Worm (Caenorhabditis elegans): ENCODE data around the gene EEED8.15.

Gene EEED8.15

DNA sequence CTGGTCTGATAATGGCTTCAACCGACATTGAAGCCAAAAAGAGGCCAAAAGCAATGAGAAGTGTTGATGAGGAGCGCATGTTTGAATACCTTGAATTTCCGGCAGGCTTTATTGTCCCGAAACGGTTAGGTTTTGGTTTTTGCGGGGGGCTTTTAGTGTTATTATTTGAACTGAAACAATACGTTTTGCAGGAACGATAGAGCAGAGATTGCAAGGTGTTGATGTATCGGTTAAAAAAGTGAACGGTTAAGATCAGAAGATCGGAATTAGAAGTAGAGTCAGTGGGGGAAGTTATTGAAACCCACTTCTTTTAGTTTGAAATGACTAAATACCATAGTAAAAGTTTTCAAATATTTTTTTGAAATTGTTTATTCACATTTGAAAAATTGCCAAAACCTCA lies 11.5 kb upstream of the EEED8.15 start, which contains the start of gene clec-141:
Gene clec-141, minus strand, starts transcription at position 101 of the 400 bp plus-strand sequence.
- TF ChIP-seq blmp-1 (tag; optimal IDR thresholded peaks at IDR 0.05) (no peak), mls-2 (tag; optimal IDR thresholded peaks at IDR 0.05) (no peak), flh-1 (GFP tag; optimal IDR thresholded peaks at IDR 0.05) (no peak), lin-13 (tag; optimal IDR thresholded peaks at IDR 0.05) (no peak), zip-8 (tag; optimal IDR thresholded peaks at IDR 0.05) (no peak), ces-1 (GFP tag; optimal IDR thresholded peaks at IDR 0.05) (no peak)

DNA sequence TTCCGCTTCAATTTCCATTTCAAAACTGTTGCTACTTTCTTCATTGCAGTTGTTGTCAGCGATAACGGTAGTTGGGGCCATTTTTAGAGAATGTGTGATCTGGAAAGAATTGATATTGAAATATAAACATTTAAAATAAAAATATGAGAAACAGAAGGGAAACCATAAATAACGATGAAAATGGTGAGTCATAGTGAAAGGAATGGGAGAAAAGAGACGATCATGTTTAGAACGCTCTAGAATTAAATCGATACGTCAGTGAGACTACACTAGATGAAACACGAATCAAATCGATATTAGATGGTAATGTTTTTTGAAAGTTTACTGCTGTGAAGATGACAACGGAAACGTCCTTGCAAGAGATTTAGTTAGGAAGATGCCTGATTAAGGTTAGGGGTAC lies 10.1 kb upstream of the EEED8.15 start, which contains the start of the genes EEED8.12 and EEED8.4:
Gene EEED8.12, minus strand, starts transcription at position 101 of the 400 bp plus-strand sequence.
Gene EEED8.4, plus strand, starts transcription at position 396 of the 400 bp plus-strand sequence.
- TF ChIP-seq ceh-39 (tag; optimal IDR thresholded peaks at IDR 0.05) (no peak), nhr-28 (tag; optimal IDR thresholded peaks at IDR 0.05) (no peak), pha-4 (tag; optimal IDR thresholded peaks at IDR 0.05) (no peak), unc-120 (tag; optimal IDR thresholded peaks at IDR 0.05; ENCODE audit: poor library complexity, severe bottlenecking) (no peak), nhr-2 (tag; optimal IDR thresholded peaks at IDR 0.05) (no peak), unc-39 (tag; optimal IDR thresholded peaks at IDR 0.05) (no peak), sem-2 (GFP tag; optimal IDR thresholded peaks at IDR 0.05) (no peak), nhr-237 (tag; optimal IDR thresholded peaks at IDR 0.05) (no peak), drap-1 (GFP tag; optimal IDR thresholded peaks at IDR 0.05) (no peak), unc-62 (GFP tag; optimal IDR thresholded peaks at IDR 0.05) (no peak), nhr-76 (tag; optimal IDR thresholded peaks at IDR 0.05) (no peak), mls-2 (tag; optimal IDR thresholded peaks at IDR 0.05) (no peak), tbx-8 (GFP tag; optimal IDR thresholded peaks at IDR 0.05) (no peak), ham-2 (GFP tag; optimal IDR thresholded peaks at IDR 0.05) (no peak), mep-1 (tag; optimal IDR thresholded peaks at IDR 0.05) (no peak), hlh-1 (tag; optimal IDR thresholded peaks at IDR 0.05) (no peak), ceh-83 (GFP tag; optimal IDR thresholded peaks at IDR 0.05) (no peak)

DNA sequence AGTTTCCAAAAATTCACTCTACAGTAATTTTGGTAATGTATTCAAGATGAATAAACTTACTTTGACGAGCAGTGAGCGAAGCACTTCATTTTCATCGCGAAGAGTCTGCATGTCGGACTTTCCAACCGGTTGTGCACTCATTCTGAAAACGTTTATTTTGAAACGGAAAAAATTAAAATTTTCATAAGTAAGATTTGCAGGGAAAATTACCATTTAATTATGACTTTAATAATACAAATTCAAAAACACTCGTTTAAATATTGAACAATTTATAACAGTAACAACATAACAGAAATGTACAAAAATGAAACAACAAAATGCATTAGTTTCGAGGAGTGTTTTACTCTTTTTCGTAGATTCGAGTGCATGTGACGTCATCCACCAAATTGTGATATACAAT lies 6.6 kb upstream of the EEED8.15 start, which contains the start of the genes EEED8.13 and EEED8.18:
Gene EEED8.13, minus strand, starts transcription at position 101 of the 400 bp plus-strand sequence.
Gene EEED8.18, minus strand, starts transcription at position 144 of the 400 bp plus-strand sequence.
- TF ChIP-seq unc-39 (tag; optimal IDR thresholded peaks at IDR 0.05) (no peak), zip-8 (tag; optimal IDR thresholded peaks at IDR 0.05) (peak; percentile 32), nhr-237 (tag; optimal IDR thresholded peaks at IDR 0.05) (no peak), lin-13 (tag; optimal IDR thresholded peaks at IDR 0.05) (no peak)

- TF ChIP-seq nhr-237 (tag; optimal IDR thresholded peaks at IDR 0.05) (no peak), elt-3 (tag; optimal IDR thresholded peaks at IDR 0.05) (no peak), lin-13 (tag; optimal IDR thresholded peaks at IDR 0.05) (no peak), cnd-1 (tag; optimal IDR thresholded peaks at IDR 0.05) (no peak), drap-1 (GFP tag; optimal IDR thresholded peaks at IDR 0.05) (no peak)
Observed at ce11 chrII:5414040-5414439, 5.0 kb upstream of the EEED8.15 start, which contains the start of the genes EEED8.14 and EEED8.3. Gene EEED8.14, minus strand, starts transcription at chrII:5414052. Gene EEED8.3, plus strand, starts transcription at chrII:5414276.

ce11 chrII:5416204-5416764 lies 2.7 kb upstream of the EEED8.15 start, which contains the start of gene EEED8.2:
Gene EEED8.2, plus strand, starts transcription at chrII:5416714.
- TF ChIP-seq mab-5 (tag; optimal IDR thresholded peaks at IDR 0.05) (peak; percentile 64), nhr-76 (tag; optimal IDR thresholded peaks at IDR 0.05) (no peak), nhr-2 (tag; optimal IDR thresholded peaks at IDR 0.05) (peak; percentile 14), pha-4 (tag; optimal IDR thresholded peaks at IDR 0.05) (peak; percentile 18), unc-62 (GFP tag; optimal IDR thresholded peaks at IDR 0.05) (peak; percentile 92)

DNA sequence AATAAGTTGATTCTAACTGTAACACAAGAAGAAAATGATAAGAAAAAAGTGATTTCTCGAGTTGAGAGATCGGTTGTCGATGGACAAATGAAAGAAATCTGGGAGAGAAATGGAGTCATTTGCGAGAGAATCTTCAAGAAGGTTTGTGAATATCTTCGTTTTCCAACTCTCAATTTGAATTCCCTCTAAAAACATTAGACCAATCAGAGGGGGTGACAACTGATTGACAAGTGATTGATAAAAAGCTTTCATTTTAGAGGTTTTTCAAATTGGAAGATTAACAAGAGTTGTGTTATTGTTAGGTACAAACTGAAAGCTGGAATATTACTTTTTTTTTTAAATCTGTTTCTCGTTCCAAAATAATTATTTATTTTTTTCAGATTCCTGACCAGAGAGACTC lies 1.1 kb upstream of the EEED8.15 start:
- TF ChIP-seq hlh-1 (tag; optimal IDR thresholded peaks at IDR 0.05) (no peak), mls-2 (tag; optimal IDR thresholded peaks at IDR 0.05) (no peak), nhr-28 (tag; optimal IDR thresholded peaks at IDR 0.05) (no peak), unc-62 (GFP tag; optimal IDR thresholded peaks at IDR 0.05) (peak; percentile 94), sem-2 (GFP tag; optimal IDR thresholded peaks at IDR 0.05) (no peak), tbx-8 (GFP tag; optimal IDR thresholded peaks at IDR 0.05) (no peak), elt-1 (tag; optimal IDR thresholded peaks at IDR 0.05; ENCODE audit: borderline replicate concordance, insufficient read depth) (no peak)

DNA sequence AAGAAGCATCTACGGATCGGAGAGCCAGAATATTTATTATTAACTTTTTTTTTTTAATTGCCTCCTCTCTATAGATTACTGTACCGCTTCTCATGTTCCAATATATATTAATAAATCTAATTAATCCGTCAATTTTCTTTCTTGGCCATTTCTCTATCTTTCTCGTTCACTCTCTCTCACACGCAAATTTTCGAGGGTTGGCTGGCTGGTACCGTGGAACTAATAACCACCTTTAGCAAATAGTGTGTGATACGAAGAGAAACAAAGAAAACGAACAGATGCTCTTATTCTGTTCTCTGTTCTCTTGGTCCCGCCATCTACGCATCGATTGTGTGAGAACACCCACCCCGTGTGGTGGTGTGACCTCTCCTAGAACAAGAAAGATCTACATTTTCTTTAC lies 712 bp upstream of the EEED8.15 start:
- TF ChIP-seq cnd-1 (tag; optimal IDR thresholded peaks at IDR 0.05) (peak; percentile 84), unc-120 (tag; optimal IDR thresholded peaks at IDR 0.05; ENCODE audit: poor library complexity, severe bottlenecking) (peak; percentile 14), ceh-39 (tag; optimal IDR thresholded peaks at IDR 0.05) (peak; percentile 18), ceh-43 (GFP tag; optimal IDR thresholded peaks at IDR 0.05) (peak; percentile 59), elt-1 (tag; optimal IDR thresholded peaks at IDR 0.05; ENCODE audit: borderline replicate concordance, insufficient read depth) (no peak), lin-13 (tag; optimal IDR thresholded peaks at IDR 0.05) (peak; percentile 25), ztf-11 (tag; optimal IDR thresholded peaks at IDR 0.05) (peak; percentile 13), mls-2 (tag; optimal IDR thresholded peaks at IDR 0.05) (peak; percentile 52), hlh-1 (tag; optimal IDR thresholded peaks at IDR 0.05) (peak; percentile 75), lin-32 (GFP tag; optimal IDR thresholded peaks at IDR 0.05) (peak; percentile 67), unc-62 (GFP tag; optimal IDR thresholded peaks at IDR 0.05) (no peak), nhr-28 (tag; optimal IDR thresholded peaks at IDR 0.05) (no peak), ces-1 (GFP tag; optimal IDR thresholded peaks at IDR 0.05) (peak; percentile 89)
